Worm (Caenorhabditis elegans) whole organism, L2 larva: Measurements from ENCODE around the gene atp-5.

Experiments used
- elt-1 ChIP-seq: fragments of 150-350 bp; optimal IDR thresholded peaks from 2 replicates; lab custom pipeline; 2014; ENCODE audit warnings: missing biosample characterization, missing genetic modification characterization
- mab-5 ChIP-seq: fragments of 150-350 bp; optimal IDR thresholded peaks from 2 replicates; lab custom pipeline; 2014; ENCODE audit warnings: missing biosample characterization, missing genetic modification characterization
- nhr-129 ChIP-seq: fragments of 150-350 bp; optimal IDR thresholded peaks from 2 replicates; lab custom pipeline; 2014; ENCODE audit warnings: missing biosample characterization, missing genetic modification characterization
- nhr-23 ChIP-seq: fragments of 150-350 bp; optimal IDR thresholded peaks from 2 replicates; lab custom pipeline; 2014; ENCODE audit warnings: missing biosample characterization, missing genetic modification reagents, missing genetic modification characterization
- nhr-6 ChIP-seq: fragments of 150-350 bp; optimal IDR thresholded peaks from 2 replicates; lab custom pipeline; 2014; ENCODE audit warnings: missing biosample characterization, missing genetic modification characterization
- sma-9 ChIP-seq, 2 experiments: fragments of 150-350 bp in 1 of 2; sonication (generic microtip) in 1 of 2; optimal IDR thresholded peaks; 2 replicates each; lab custom pipeline; 2014 to 2016; ENCODE audit warnings: missing genetic modification characterization in 2 of 2, mild to moderate bottlenecking in 1 of 2, missing biosample characterization in 1 of 2, missing compliant biosample characterization in 1 of 2, missing genetic modification reagents in 1 of 2, moderate library complexity in 1 of 2
- snpc-4 ChIP-seq: fragments of 150-350 bp; optimal IDR thresholded peaks from 2 replicates; lab custom pipeline; 2014; ENCODE audit warnings: missing biosample characterization, missing genetic modification characterization
- unc-39 ChIP-seq: fragments of 150-350 bp; optimal IDR thresholded peaks from 2 replicates; lab custom pipeline; 2014; ENCODE audit warnings: missing biosample characterization, missing genetic modification characterization
- unc-55 ChIP-seq: fragments of 150-350 bp; sonication (generic microtip); optimal IDR thresholded peaks from 3 replicates; lab custom pipeline; 2014; ENCODE audit warnings: missing biosample characterization, missing genetic modification reagents, missing genetic modification characterization

Gene atp-5

ce11 chrV:11073354-11073753 is 50.3 kb downstream of the atp-5 start:
- TF ChIP-seq mab-5 (tag; lab: Kevin White, UChicago) (no peak), nhr-23 (tag; lab: Kevin White, UChicago) (no peak), unc-55 (GFP tag; lab: Kevin White, UChicago) (no peak), nhr-129 (peak; percentile 20), snpc-4 (tag; lab: Kevin White, UChicago) (no peak), nhr-6 (tag; lab: Kevin White, UChicago) (no peak), elt-1 (no peak), unc-39 (tag; lab: Kevin White, UChicago) (no peak), sma-9 (GFP tag; optimal IDR thresholded peaks at IDR 0.05; lab: Kevin White, UChicago) (peak; percentile 25), sma-9 (tag; optimal IDR thresholded peaks at IDR 0.05; lab: Kevin White, UChicago) (no peak)
